Worm (Caenorhabditis elegans): ENCODE results near the gene cdr-7.

DNA sequence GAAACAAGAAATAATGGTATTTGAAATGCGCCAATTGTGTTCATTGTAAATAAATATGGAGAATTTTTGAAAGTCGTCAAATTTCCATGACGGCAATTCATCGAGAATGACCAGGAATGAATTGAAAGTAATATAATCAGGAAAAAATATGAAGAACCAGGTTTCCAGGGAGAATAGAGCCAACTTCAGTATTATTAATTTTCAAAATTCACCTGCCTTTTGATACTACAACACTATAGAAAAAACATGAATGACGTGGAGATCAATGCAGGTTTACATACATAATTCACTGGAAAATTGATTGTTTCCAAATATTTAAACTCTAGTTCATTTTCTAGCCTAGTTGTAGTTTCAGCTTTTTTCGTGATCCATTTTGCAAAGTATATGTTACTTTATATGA, 21.8 kb upstream of the cdr-7 start, which contains the start of gene srh-25:
- TF ChIP-seq nhr-28 (tag; optimal IDR thresholded peaks at IDR 0.05) (no peak), unc-62 (GFP tag; optimal IDR thresholded peaks at IDR 0.05) (no peak), nhr-2 (tag; optimal IDR thresholded peaks at IDR 0.05) (no peak), lin-13 (tag; optimal IDR thresholded peaks at IDR 0.05) (no peak), hlh-1 (tag; optimal IDR thresholded peaks at IDR 0.05) (no peak), snpc-4 (tag; optimal IDR thresholded peaks at IDR 0.05) (no peak), nhr-237 (tag; optimal IDR thresholded peaks at IDR 0.05) (no peak)

Measured in whole organism, mixed stage, embryonic.